Fruit fly (Drosophila melanogaster) whole organism, embryonic: ENCODE measurements around the gene CG14731.

ENCODE experiments used
- CG10147 ChIP-seq: fragments of 200-800 bp; sonication (Bioruptor generic); optimal IDR thresholded peaks from 2 replicates; lab custom pipeline; 2019; ENCODE audit warnings: missing biosample characterization, mild to moderate bottlenecking, missing genetic modification characterization, moderate library complexity
- CG11247 ChIP-seq: fragments of 200-800 bp; sonication (Bioruptor generic); IDR thresholded peaks from 2 replicates; pipeline ENCODE4 v1.3.6; 2022; ENCODE audit warnings: missing biosample characterization, missing genetic modification characterization
- CG11456 ChIP-seq: fragments of 200-800 bp; sonication (Bioruptor generic); IDR thresholded peaks from 3 replicates; pipeline ENCODE4 v1.3.6; 2022; ENCODE audit warnings: missing biosample characterization, missing genetic modification characterization
- CG12299 ChIP-seq: fragments of 200-800 bp; sonication (Bioruptor generic); optimal IDR thresholded peaks from 2 replicates; lab custom pipeline; 2018; ENCODE audit warnings: missing biosample characterization, mild to moderate bottlenecking, missing genetic modification characterization
- CG12391 ChIP-seq: fragments of 200-800 bp; sonication (Bioruptor generic); optimal IDR thresholded peaks from 3 replicates; lab custom pipeline; 2018; ENCODE audit warnings: missing biosample characterization, mild to moderate bottlenecking, missing genetic modification characterization, moderate library complexity
- CG12942 ChIP-seq: fragments of 200-800 bp; sonication (Bioruptor generic); optimal IDR thresholded peaks from 3 replicates; lab custom pipeline; 2016; ENCODE audit warnings: missing biosample characterization, missing genetic modification characterization
- CG13624 ChIP-seq: fragments of 200-800 bp; sonication (Bioruptor generic); optimal IDR thresholded peaks from 2 replicates; lab custom pipeline; 2016; ENCODE audit warnings: missing biosample characterization, missing genetic modification characterization
- CG13894 ChIP-seq: fragments of 200-800 bp; sonication (Bioruptor generic); optimal IDR thresholded peaks from 3 replicates; lab custom pipeline; 2018; ENCODE audit warnings: missing biosample characterization, mild to moderate bottlenecking, missing genetic modification characterization, moderate library complexity
- CG14965 ChIP-seq: fragments of 200-800 bp; sonication (Bioruptor generic); optimal IDR thresholded peaks from 2 replicates; lab custom pipeline; 2016; ENCODE audit warnings: missing biosample characterization, missing genetic modification characterization, borderline replicate concordance
- CG15269 ChIP-seq: fragments of 200-800 bp; sonication (Bioruptor generic); optimal IDR thresholded peaks from 2 replicates; lab custom pipeline; 2018; ENCODE audit warnings: missing biosample characterization, mild to moderate bottlenecking, missing genetic modification characterization, moderate library complexity
- CG1792 ChIP-seq: fragments of 200-800 bp; sonication (Bioruptor generic); optimal IDR thresholded peaks from 2 replicates; lab custom pipeline; 2016; ENCODE audit warnings: missing biosample characterization, missing genetic modification characterization
- CG2712 ChIP-seq: fragments of 200-800 bp; optimal IDR thresholded peaks from 3 replicates; lab custom pipeline; 2019; ENCODE audit warnings: missing biosample characterization, mild to moderate bottlenecking, missing genetic modification characterization, moderate library complexity
- CG31388 ChIP-seq: fragments of 200-800 bp; sonication (Bioruptor generic); optimal IDR thresholded peaks from 2 replicates; lab custom pipeline; 2016; ENCODE audit warnings: missing biosample characterization, missing genetic modification characterization
- CG31441 ChIP-seq: fragments of 200-800 bp; sonication (Bioruptor generic); IDR thresholded peaks from 2 replicates; pipeline ENCODE4 v1.3.6; 2022; ENCODE audit warnings: missing biosample characterization, missing genetic modification characterization
- CG32767 ChIP-seq: fragments of 200-800 bp; sonication (Bioruptor generic); IDR thresholded peaks from 2 replicates; pipeline ENCODE4 v1.3.6; 2022; ENCODE audit warnings: missing biosample characterization, missing genetic modification characterization
- CG3407 ChIP-seq: fragments of 200-800 bp; sonication (Bioruptor generic); optimal IDR thresholded peaks from 2 replicates; lab custom pipeline; 2018; ENCODE audit warnings: missing biosample characterization, mild to moderate bottlenecking, missing genetic modification characterization
- CG34376 ChIP-seq: fragments of 200-800 bp; sonication (Bioruptor generic); optimal IDR thresholded peaks from 2 replicates; lab custom pipeline; 2018; ENCODE audit warnings: missing biosample characterization, mild to moderate bottlenecking, missing genetic modification characterization
- CG3847 ChIP-seq: fragments of 200-800 bp; sonication (Bioruptor generic); IDR thresholded peaks from 2 replicates; pipeline ENCODE4 v1.3.6; 2022; ENCODE audit warnings: missing biosample characterization, missing genetic modification characterization
- CG4424 ChIP-seq: fragments of 200-800 bp; sonication (Bioruptor generic); optimal IDR thresholded peaks from 3 replicates; lab custom pipeline; 2016; ENCODE audit warnings: missing biosample characterization, missing genetic modification characterization
- CG5180 ChIP-seq: fragments of 200-800 bp; sonication (Bioruptor generic); optimal IDR thresholded peaks from 3 replicates; lab custom pipeline; 2017; ENCODE audit warnings: missing biosample characterization, missing genetic modification characterization, mild to moderate bottlenecking, moderate library complexity, missing genetic modification reagents
- CG7745 ChIP-seq: fragments of 200-800 bp; sonication (Bioruptor generic); optimal IDR thresholded peaks from 2 replicates; lab custom pipeline; 2018; ENCODE audit warnings: missing biosample characterization, mild to moderate bottlenecking, missing genetic modification characterization, moderate library complexity
- CG8924 ChIP-seq: fragments of 200-800 bp; optimal IDR thresholded peaks from 3 replicates; lab custom pipeline; 2019; ENCODE audit warnings: missing biosample characterization, mild to moderate bottlenecking, missing genetic modification characterization, moderate library complexity
- CG9215 ChIP-seq: fragments of 200-800 bp; sonication (Bioruptor generic); IDR thresholded peaks from 2 replicates; pipeline ENCODE4 v1.3.6; 2022; ENCODE audit warnings: missing biosample characterization, missing genetic modification characterization
- CG9876 ChIP-seq: fragments of 200-800 bp; sonication (Bioruptor generic); optimal IDR thresholded peaks from 2 replicates; lab custom pipeline; 2016; ENCODE audit warnings: missing biosample characterization, missing genetic modification characterization
- Dip3 ChIP-seq: fragments of 200-800 bp; sonication (Bioruptor generic); optimal IDR thresholded peaks from 3 replicates; lab custom pipeline; 2016; ENCODE audit warnings: missing biosample characterization, missing genetic modification characterization
- Drgx ChIP-seq: fragments of 200-800 bp; sonication (Bioruptor generic); IDR thresholded peaks from 2 replicates; pipeline ENCODE4 v1.3.6; 2022; ENCODE audit warnings: missing biosample characterization, missing genetic modification characterization
- Hr78 ChIP-seq, 2 experiments: fragments of 200-800 bp in 1 of 2; fragments of >200 bp in 1 of 2; sonication (Bioruptor generic) in 1 of 2; optimal IDR thresholded peaks; 2 replicates each; lab custom pipeline; 2017 to 2019; ENCODE audit warnings: missing biosample characterization in 2 of 2, missing genetic modification characterization in 2 of 2, mild to moderate bottlenecking in 1 of 2, moderate library complexity in 1 of 2
- Jarid2 ChIP-seq: fragments of 200-800 bp; sonication (Bioruptor generic); optimal IDR thresholded peaks from 3 replicates; lab custom pipeline; 2017; ENCODE audit warnings: mild to moderate bottlenecking, missing biosample characterization, missing genetic modification reagents, missing genetic modification characterization
- MTF-1 ChIP-seq: fragments of 200-800 bp; sonication (Bioruptor generic); optimal IDR thresholded peaks from 2 replicates; lab custom pipeline; 2018; ENCODE audit warnings: missing biosample characterization, mild to moderate bottlenecking, missing genetic modification characterization, borderline replicate concordance
- Oli ChIP-seq: fragments of 200-800 bp; sonication (Bioruptor generic); optimal IDR thresholded peaks from 2 replicates; lab custom pipeline; 2018; ENCODE audit warnings: missing biosample characterization, mild to moderate bottlenecking, missing genetic modification characterization, moderate library complexity
- Usf ChIP-seq: fragments of 200-800 bp; sonication (Bioruptor generic); optimal IDR thresholded peaks from 2 replicates; lab custom pipeline; 2017; ENCODE audit warnings: missing genotype, missing biosample characterization, missing genetic modification characterization
- az2 ChIP-seq: fragments of 200-800 bp; sonication (Bioruptor generic); optimal IDR thresholded peaks from 3 replicates; lab custom pipeline; 2016; ENCODE audit warnings: missing biosample characterization, missing genetic modification characterization
- cg ChIP-seq: fragments of 200-800 bp; sonication (Bioruptor generic); optimal IDR thresholded peaks from 3 replicates; lab custom pipeline; 2019; ENCODE audit warnings: missing biosample characterization, mild to moderate bottlenecking, missing genetic modification characterization, moderate library complexity
- cwo ChIP-seq: fragments of 200-800 bp; sonication (Bioruptor generic); optimal IDR thresholded peaks from 3 replicates; lab custom pipeline; 2017; ENCODE audit warnings: missing biosample characterization, missing genetic modification characterization, mild to moderate bottlenecking, moderate library complexity, missing genetic modification reagents
- dm ChIP-seq: fragments of 200-800 bp; sonication (Bioruptor generic); optimal IDR thresholded peaks from 3 replicates; lab custom pipeline; 2016; ENCODE audit warnings: missing biosample characterization, missing genetic modification characterization
- ems ChIP-seq: fragments of 200-800 bp; sonication (Bioruptor generic); optimal IDR thresholded peaks from 3 replicates; lab custom pipeline; 2016; ENCODE audit warnings: missing biosample characterization, missing genetic modification characterization
- fru ChIP-seq: fragments of >200 bp; optimal IDR thresholded peaks from 2 replicates; lab custom pipeline; 2017
- jumu ChIP-seq: fragments of 200-800 bp; sonication (Bioruptor generic); optimal IDR thresholded peaks from 3 replicates; lab custom pipeline; 2016; ENCODE audit warnings: missing biosample characterization, missing genetic modification characterization
- kni ChIP-seq: fragments of 200-800 bp; sonication (Bioruptor generic); optimal IDR thresholded peaks from 3 replicates; lab custom pipeline; 2017; ENCODE audit warnings: mild to moderate bottlenecking, missing biosample characterization, missing genetic modification reagents, missing genetic modification characterization
- knrl ChIP-seq: fragments of 200-800 bp; sonication (Bioruptor generic); IDR thresholded peaks from 3 replicates; pipeline ENCODE4 v1.3.6; 2022; ENCODE audit warnings: missing biosample characterization, missing genetic modification characterization; ENCODE audit not compliant: partially characterized antibody
- maf-S ChIP-seq: fragments of 200-800 bp; sonication (Bioruptor generic); optimal IDR thresholded peaks from 2 replicates; lab custom pipeline; 2016; ENCODE audit warnings: missing biosample characterization, missing genetic modification characterization
- nom ChIP-seq: fragments of 200-800 bp; sonication (Bioruptor generic); optimal IDR thresholded peaks from 2 replicates; lab custom pipeline; 2017; ENCODE audit warnings: missing biosample characterization, missing genetic modification characterization, mild to moderate bottlenecking, moderate library complexity, missing genetic modification reagents
- onecut ChIP-seq: fragments of 200-800 bp; sonication (Bioruptor generic); IDR thresholded peaks from 2 replicates; pipeline ENCODE4 v1.3.6; 2022; ENCODE audit warnings: missing biosample characterization, missing genetic modification characterization
- pb ChIP-seq: fragments of 200-800 bp; sonication (Bioruptor generic); optimal IDR thresholded peaks from 3 replicates; lab custom pipeline; 2016; ENCODE audit warnings: missing biosample characterization, missing genetic modification characterization
- so ChIP-seq: fragments of 200-800 bp; sonication (Bioruptor generic); IDR thresholded peaks from 3 replicates; pipeline ENCODE4 v1.3.6; 2022; ENCODE audit warnings: missing biosample characterization, missing genetic modification characterization
- tio ChIP-seq: fragments of 200-800 bp; sonication (Bioruptor generic); optimal IDR thresholded peaks from 2 replicates; lab custom pipeline; 2017; ENCODE audit warnings: missing biosample characterization, missing genetic modification characterization, inconsistent platforms
- ttk ChIP-seq: fragments of 200-800 bp; sonication (Bioruptor generic); IDR thresholded peaks from 2 replicates; pipeline ENCODE4 v2.1.2; 2022; ENCODE audit warnings: missing biosample characterization, missing genetic modification characterization
- z ChIP-seq: fragments of 200-800 bp; sonication (Bioruptor generic); IDR thresholded peaks from 3 replicates; pipeline ENCODE4 v1.3.6; 2022; ENCODE audit warnings: missing biosample characterization, missing genetic modification characterization
- zf30C ChIP-seq: fragments of 200-800 bp; sonication (Bioruptor generic); optimal IDR thresholded peaks from 3 replicates; lab custom pipeline; 2018; ENCODE audit warnings: missing biosample characterization, mild to moderate bottlenecking, missing genetic modification characterization
- zfh2 ChIP-seq: fragments of 200-800 bp; sonication (Bioruptor generic); optimal IDR thresholded peaks from 2 replicates; lab custom pipeline; 2016; ENCODE audit warnings: missing biosample characterization, missing genetic modification characterization

The CG14731 gene

dm6 chr3R:11882506-11882953, 48.5 kb upstream of the CG14731 start, which contains the start of the genes CG6962 and CG31368 (continued):
- TF ChIP-seq CG15269 (peak; percentile 82), Drgx (GFP tag; lab: Robert Waterston, UW) (peak; percentile 65), CG13894 (tag; lab: Kevin White, UChicago) (peak; percentile 72), CG12391 (tag; lab: Kevin White, UChicago) (peak; percentile 92), kni (GFP tag; lab: Kevin White, UChicago) (peak; percentile 42), CG14965 (GFP tag; lab: Kevin White, UChicago) (no peak), so (GFP tag; lab: Robert Waterston, UW) (peak; percentile 71; the same call in 1 of the 3 replicates), CG31388 (GFP tag; lab: Kevin White, UChicago) (peak; percentile 35), tio (GFP tag; lab: Kevin White, UChicago) (peak; percentile 76), CG9876 (GFP tag; lab: Kevin White, UChicago) (peak; percentile 38), jumu (GFP tag; lab: Kevin White, UChicago) (peak; percentile 63), CG4424 (peak; percentile 85), MTF-1 (GFP tag; lab: Kevin White, UChicago) (peak; percentile 37), CG3407 (GFP tag; lab: Kevin White, UChicago) (peak; percentile 53), CG2712 (peak; percentile 92), zfh2 (peak; percentile 71), maf-S (peak; percentile 55), CG3847 (GFP tag; lab: Robert Waterston, UW) (peak; percentile 93), CG1792 (GFP tag; lab: Kevin White, UChicago) (no peak), Jarid2 (GFP tag; lab: Kevin White, UChicago) (peak; percentile 1), CG11456 (GFP tag; lab: Robert Waterston, UW) (peak; percentile 90), Oli (peak; percentile 76), onecut (GFP tag; lab: Robert Waterston, UW) (peak; percentile 53; the same call in 1 of the 2 replicates), cg (GFP tag; lab: Kevin White, UChicago) (no peak), CG7745 (tag; lab: Kevin White, UChicago) (no peak), knrl (GFP tag; lab: Robert Waterston, UW) (peak; percentile 54; the same call in 1 of the 3 replicates), CG9215 (GFP tag; lab: Robert Waterston, UW) (peak; percentile 79), nom (GFP tag; lab: Kevin White, UChicago) (peak; percentile 28), z (GFP tag; lab: Robert Waterston, UW) (no peak), CG5180 (GFP tag; lab: Kevin White, UChicago) (peak; percentile 20), CG13624 (GFP tag; lab: Kevin White, UChicago) (peak; percentile 40), CG10147 (GFP tag; lab: Kevin White, UChicago) (peak; percentile 85), Dip3 (GFP tag; lab: Kevin White, UChicago) (peak; percentile 64), CG11247 (GFP tag; lab: Robert Waterston, UW) (peak; percentile 86), ttk (GFP tag; lab: Robert Waterston, UW) (peak; percentile 71), fru (lab: Kevin White, UChicago) (no peak), pb (GFP tag; lab: Kevin White, UChicago) (no peak), CG32767 (GFP tag; lab: Robert Waterston, UW) (peak; percentile 63; the same call in 1 of the 2 replicates), CG31441 (GFP tag; lab: Robert Waterston, UW) (peak; percentile 84), az2 (GFP tag; lab: Kevin White, UChicago) (peak; percentile 85), zf30C (GFP tag; lab: Kevin White, UChicago) (no peak), CG12942 (GFP tag; lab: Kevin White, UChicago) (peak; percentile 79), CG12299 (tag; lab: Kevin White, UChicago) (peak; percentile 73), Usf (GFP tag; lab: Kevin White, UChicago) (peak; percentile 66), CG8924 (tag; lab: Kevin White, UChicago) (peak; percentile 81), dm (GFP tag; lab: Kevin White, UChicago) (peak; percentile 27), ems (GFP tag; lab: Kevin White, UChicago) (peak; percentile 71), Hr78 (GFP tag; optimal IDR thresholded peaks at IDR 0.05; lab: Kevin White, UChicago) (no peak), CG34376 (GFP tag; lab: Kevin White, UChicago) (no peak), cwo (GFP tag; lab: Kevin White, UChicago) (peak; percentile 39)
